Fruit fly (Drosophila melanogaster): ENCODE data around the gene CG3808.

CG3808 gene

dm6 chr3L:19045299-19046025 lies 45.1 kb upstream of the CG3808 start, which contains the start of gene nkd:
Gene nkd (minus strand): TSS chr3L:19045449.
- TF ChIP-seq schlank (tag; optimal IDR thresholded peaks at IDR 0.05) (peak; percentile 39), Tbp (GFP tag; optimal IDR thresholded peaks at IDR 0.05) (no peak), CG6175 (GFP tag; IDR thresholded peaks at IDR 0.05) (peak; percentile 51; the same call in 2 of the 3 replicates), dm (GFP tag; optimal IDR thresholded peaks at IDR 0.05) (peak; percentile 40), usp (GFP tag; optimal IDR thresholded peaks at IDR 0.05) (no peak), CG15011 (GFP tag; optimal IDR thresholded peaks at IDR 0.05) (peak; percentile 18), Aef1 (GFP tag; IDR thresholded peaks at IDR 0.05) (peak; percentile 80), ATbp (GFP tag; optimal IDR thresholded peaks at IDR 0.05) (peak; percentile 81), klu (GFP tag; IDR thresholded peaks at IDR 0.05) (no peak; the same call in none of the 2 replicates), Dip3 (GFP tag; optimal IDR thresholded peaks at IDR 0.05) (peak; percentile 50), Max (GFP tag; optimal IDR thresholded peaks at IDR 0.05) (peak; percentile 54), CTCF (GFP tag; optimal IDR thresholded peaks at IDR 0.05) (peak; percentile 25), CG18262 (tag; optimal IDR thresholded peaks at IDR 0.05) (peak; percentile 95), CG12769 (tag; optimal IDR thresholded peaks at IDR 0.05) (peak; percentile 60), CG4730 (GFP tag; IDR thresholded peaks at IDR 0.05) (peak; percentile 86), Med (GFP tag) (peak; percentile 92), CG16779 (GFP tag; IDR thresholded peaks at IDR 0.05) (peak; percentile 79), CG9797 (GFP tag; optimal IDR thresholded peaks at IDR 0.05) (no peak), mld (GFP tag; IDR thresholded peaks at IDR 0.05; ENCODE audit: partially characterized antibody) (0 out of 3 replicates have a peak, but pooled peaks have one; percentile 20), CG3995 (GFP tag; optimal IDR thresholded peaks at IDR 0.05) (peak; percentile 16), CG7987 (GFP tag; optimal IDR thresholded peaks at IDR 0.05) (peak; percentile 58), Hey (tag; optimal IDR thresholded peaks at IDR 0.05) (no peak), Vsx1 (GFP tag; optimal IDR thresholded peaks at IDR 0.05) (peak; percentile 36), hb (GFP tag; IDR thresholded peaks at IDR 0.05; ENCODE audit: partially characterized antibody) (no peak), Mad (GFP tag; optimal IDR thresholded peaks at IDR 0.05) (peak; percentile 69), sima (GFP tag; optimal IDR thresholded peaks at IDR 0.05) (peak; percentile 28), CG17359 (tag; optimal IDR thresholded peaks at IDR 0.05) (peak; percentile 94), slp2 (GFP tag; optimal IDR thresholded peaks at IDR 0.05) (peak; percentile 42), fd64A (GFP tag; optimal IDR thresholded peaks at IDR 0.05) (peak; percentile 27), da (GFP tag; optimal IDR thresholded peaks at IDR 0.05) (peak; percentile 36), ash1 (GFP tag; optimal IDR thresholded peaks at IDR 0.05) (peak; percentile 62), shn (GFP tag; optimal IDR thresholded peaks at IDR 0.05) (peak; percentile 33), bcd (GFP tag; optimal IDR thresholded peaks at IDR 0.05) (peak; percentile 76), MTF-1 (GFP tag; optimal IDR thresholded peaks at IDR 0.05; ENCODE audit: borderline replicate concordance) (no peak), pho (GFP tag; optimal IDR thresholded peaks at IDR 0.05) (peak; percentile 40), CG8944 (GFP tag; optimal IDR thresholded peaks at IDR 0.05) (peak; percentile 40), amos (GFP tag; IDR thresholded peaks at IDR 0.05; ENCODE audit: partially characterized antibody) (peak; percentile 60; the same call in 1 of the 2 replicates), Awh (GFP tag; IDR thresholded peaks at IDR 0.05) (peak; percentile 94), gem (tag; optimal IDR thresholded peaks at IDR 0.05) (peak; percentile 96), bigmax (GFP tag; optimal IDR thresholded peaks at IDR 0.05) (no peak), H2.0 (GFP tag; IDR thresholded peaks at IDR 0.05) (peak; percentile 92), CG15073 (GFP tag; optimal IDR thresholded peaks at IDR 0.05) (peak; percentile 36), CG7556 (GFP tag; optimal IDR thresholded peaks at IDR 0.05) (peak; percentile 89), unc-4 (GFP tag; IDR thresholded peaks at IDR 0.05; ENCODE audit: partially characterized antibody) (no peak), tin (GFP tag; optimal IDR thresholded peaks at IDR 0.05) (peak; percentile 83), HLH3B (GFP tag; IDR thresholded peaks at IDR 0.05) (peak; percentile 93), CG18764 (GFP tag; optimal IDR thresholded peaks at IDR 0.05) (peak; percentile 83), eyg (GFP tag; optimal IDR thresholded peaks at IDR 0.05) (peak; percentile 18), Sry-β (GFP tag; optimal IDR thresholded peaks at IDR 0.05) (no peak), D19A (tag; optimal IDR thresholded peaks at IDR 0.05) (peak; percentile 93)
